Fruit fly (Drosophila melanogaster) Kc167 (cell line): ENCODE measurements around the gene CG9733.

Source experiments
- Sin3A ChIP-seq: fragments of >200 bp; optimal IDR thresholded peaks from 2 replicates; lab custom pipeline; 2018; ENCODE audit warnings: missing external identifiers
- h ChIP-seq: fragments of >200 bp; optimal IDR thresholded peaks from 3 replicates; lab custom pipeline; 2018; ENCODE audit warnings: missing external identifiers
- insv ChIP-seq: fragments of >200 bp; optimal IDR thresholded peaks from 3 replicates; lab custom pipeline; 2018; ENCODE audit warnings: missing external identifiers
- psq ChIP-seq: fragments of >200 bp; optimal IDR thresholded peaks from 2 replicates; lab custom pipeline; 2017; ENCODE audit warnings: missing external identifiers
- ttk ChIP-seq: sonication (Bioruptor generic); optimal IDR thresholded peaks from 2 replicates; lab custom pipeline; 2017; ENCODE audit warnings: missing external identifiers

dm6 chr3R:30284989-30285670, 38.6 kb upstream of the CG9733 start:
- TF ChIP-seq ttk, result no peak
- TF ChIP-seq psq (lab: Kevin White, UChicago), result no peak
- no peak for TF ChIP-seq h (lab: Kevin White, UChicago)
- no peak for TF ChIP-seq insv (lab: Kevin White, UChicago)
- TF ChIP-seq Sin3A (lab: Kevin White, UChicago), result no peak
